Worm (Caenorhabditis elegans) whole organism, L4 larva: ENCODE data around the gene T26C5.3.

Experiments
- Y105C5A.15 ChIP-seq: fragments of 200-800 bp; sonication (Bioruptor generic); IDR thresholded peaks from 2 replicates; pipeline ENCODE4 v1.3.6; 2022; ENCODE audit warnings: missing genetic modification characterization, missing compliant biosample characterization
- aha-1 ChIP-seq: fragments of 150-350 bp; peaks from one replicate; lab custom pipeline; 2014; ENCODE audit warnings: missing biosample characterization, missing genetic modification characterization
- cey-2 ChIP-seq: sonication (generic microtip); optimal IDR thresholded peaks from 3 replicates; lab custom pipeline; 2017; ENCODE audit warnings: missing genetic modification characterization, mild to moderate bottlenecking, missing compliant biosample characterization, antibody characterized with exemption, borderline replicate concordance; ENCODE audit not compliant: insufficient read depth
- fos-1 ChIP-seq: fragments of 150-350 bp; optimal IDR thresholded peaks from 2 replicates; lab custom pipeline; 2014; ENCODE audit warnings: missing biosample characterization, missing genetic modification characterization
- lin-13 ChIP-seq: fragments of 150-350 bp; optimal IDR thresholded peaks from 2 replicates; lab custom pipeline; 2014; ENCODE audit warnings: missing biosample characterization, missing genetic modification reagents, missing genetic modification characterization
- lin-39 ChIP-seq: fragments of 150-350 bp; optimal IDR thresholded peaks from 2 replicates; lab custom pipeline; 2014; ENCODE audit warnings: missing biosample characterization, missing genetic modification reagents, missing genetic modification characterization
- lsy-2 ChIP-seq, 2 experiments: fragments of 150-350 bp in 1 of 2; sonication (generic microtip) in 1 of 2; optimal IDR thresholded peaks; 2 replicates each; lab custom pipeline; 2014 to 2017; ENCODE audit warnings: missing biosample characterization in 2 of 2, missing genetic modification characterization in 2 of 2
- mxl-3 ChIP-seq: fragments of 200-800 bp; sonication (Bioruptor generic); optimal IDR thresholded peaks from 2 replicates; lab custom pipeline; 2018; ENCODE audit warnings: mild to moderate bottlenecking, missing genetic modification characterization, missing compliant biosample characterization
- nhr-10 ChIP-seq: fragments of 150-350 bp; optimal IDR thresholded peaks from 2 replicates; lab custom pipeline; 2014; ENCODE audit warnings: missing biosample characterization, missing genetic modification characterization
- nhr-11 ChIP-seq: fragments of 150-350 bp; optimal IDR thresholded peaks from 2 replicates; lab custom pipeline; 2014; ENCODE audit warnings: missing biosample characterization, missing genetic modification characterization
- nhr-237 ChIP-seq: sonication (generic microtip); optimal IDR thresholded peaks from 2 replicates; lab custom pipeline; 2017; ENCODE audit warnings: missing biosample characterization, missing genetic modification characterization
- nhr-6 ChIP-seq: fragments of 150-350 bp; optimal IDR thresholded peaks from 2 replicates; lab custom pipeline; 2014; ENCODE audit warnings: missing biosample characterization, missing genetic modification characterization
- set-16 ChIP-seq: fragments of 200-800 bp; sonication (Bioruptor generic); IDR thresholded peaks from 2 replicates; pipeline ENCODE4 v1.3.6; 2022; ENCODE audit warnings: missing genetic modification reagents, missing genetic modification characterization, missing compliant biosample characterization
- unc-130 ChIP-seq: sonication (generic microtip); optimal IDR thresholded peaks from 2 replicates; lab custom pipeline; 2016; ENCODE audit warnings: missing genetic modification reagents, missing genetic modification characterization, missing compliant biosample characterization

DNA sequence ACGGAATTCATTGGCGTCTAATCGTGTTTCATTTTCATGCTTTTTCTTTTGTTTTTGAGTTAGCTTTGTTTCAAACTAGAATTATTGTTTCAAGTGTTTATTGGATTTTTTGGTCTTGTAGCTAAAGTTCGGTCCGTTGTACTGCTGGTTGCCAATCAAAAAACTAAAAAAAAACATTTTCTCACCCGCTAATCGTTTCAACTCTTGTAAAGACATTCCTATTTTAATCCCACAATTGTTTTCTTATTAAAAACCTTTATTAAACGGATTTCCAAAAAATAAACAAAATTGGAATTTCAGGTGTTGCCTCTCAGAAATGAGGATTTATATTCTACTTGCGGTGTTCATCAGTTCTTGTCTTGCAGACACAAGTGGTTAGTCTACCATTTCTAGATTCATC is 3.5 kb upstream of the T26C5.3 start, which contains the start of gene T26C5.2:
- no peak for TF ChIP-seq lin-39 (tag; lab: Kevin White, UChicago)
- no peak for TF ChIP-seq nhr-11 (tag; lab: Kevin White, UChicago)
- no peak for TF ChIP-seq lsy-2 (tag; optimal IDR thresholded peaks at IDR 0.05; lab: Kevin White, UChicago)
- TF ChIP-seq aha-1 (tag; lab: Kevin White, UChicago), result no peak
- no peak for TF ChIP-seq unc-130 (GFP tag; lab: Kevin White, UChicago)
- no peak for TF ChIP-seq Y105C5A.15 (GFP tag; lab: Robert Waterston, UW)
- no peak for TF ChIP-seq nhr-237 (tag; lab: Kevin White, UChicago)
- no peak for TF ChIP-seq set-16 (GFP tag; lab: Robert Waterston, UW)
- TF ChIP-seq lin-13, result no peak
- no peak for TF ChIP-seq fos-1
- TF ChIP-seq nhr-6 (tag; lab: Kevin White, UChicago), result no peak
- TF ChIP-seq cey-2 (tag; lab: Kevin White, UChicago), result no peak
- TF ChIP-seq nhr-10 (tag; lab: Kevin White, UChicago), result no peak
- TF ChIP-seq mxl-3 (GFP tag; lab: Kevin White, UChicago), result no peak
